Fruit fly (Drosophila melanogaster): ENCODE measurements around the gene CG31088.

The CG31088 gene

dm6 chr3R:15937708-15938107, 13.0 kb downstream of the CG31088 start:
- 0 out of 3 replicates have a peak, but pooled peaks have one; percentile 14 for TF ChIP-seq eg (GFP tag; IDR thresholded peaks at IDR 0.05)
- TF ChIP-seq CG11902 (GFP tag; optimal IDR thresholded peaks at IDR 0.05), result no peak

- TF ChIP-seq spab (GFP tag; optimal IDR thresholded peaks at IDR 0.05), result no peak
- TF ChIP-seq fkh (GFP tag; optimal IDR thresholded peaks at IDR 0.05), result no peak
- TF ChIP-seq Sox14 (GFP tag; optimal IDR thresholded peaks at IDR 0.05), result no peak
- TF ChIP-seq CG10631 (GFP tag; optimal IDR thresholded peaks at IDR 0.05), result no peak
- no peak for TF ChIP-seq CG6808 (GFP tag; optimal IDR thresholded peaks at IDR 0.05)
- TF ChIP-seq Met (GFP tag; optimal IDR thresholded peaks at IDR 0.05), result no peak
- TF ChIP-seq eg (GFP tag; IDR thresholded peaks at IDR 0.05), result no peak
- no peak for TF ChIP-seq CG11762 (GFP tag; optimal IDR thresholded peaks at IDR 0.05; ENCODE audit: insufficient read depth)
- no peak for TF ChIP-seq Hr38 (GFP tag; optimal IDR thresholded peaks at IDR 0.05)
- TF ChIP-seq ss (GFP tag; optimal IDR thresholded peaks at IDR 0.05), result no peak
- no peak for TF ChIP-seq CG6163 (GFP tag; IDR thresholded peaks at IDR 0.05)
- no peak for TF ChIP-seq CG31627 (GFP tag; optimal IDR thresholded peaks at IDR 0.05)
- TF ChIP-seq CG8119 (GFP tag; IDR thresholded peaks at IDR 0.05), result no peak
- TF ChIP-seq net (GFP tag; optimal IDR thresholded peaks at IDR 0.05), result no peak
- TF ChIP-seq dsx (GFP tag; optimal IDR thresholded peaks at IDR 0.05; ENCODE audit: poor library complexity, severe bottlenecking), result no peak
- no peak for TF ChIP-seq CG11902 (GFP tag; optimal IDR thresholded peaks at IDR 0.05)
- TF ChIP-seq acj6 (GFP tag; optimal IDR thresholded peaks at IDR 0.05), result no peak
- no peak for TF ChIP-seq Sox102F (GFP tag; optimal IDR thresholded peaks at IDR 0.05)
Observed at dm6 chr3R:15935538-15935937, 15.2 kb downstream of the CG31088 start.

- TF ChIP-seq CG11294 (GFP tag; IDR thresholded peaks at IDR 0.05) (0 out of 2 replicates have a peak, but pooled peaks have one; percentile 17), Hr38 (GFP tag; optimal IDR thresholded peaks at IDR 0.05) (no peak), salr (GFP tag; optimal IDR thresholded peaks at IDR 0.05) (no peak), Sox15 (GFP tag; optimal IDR thresholded peaks at IDR 0.05) (no peak), CG34406 (GFP tag; optimal IDR thresholded peaks at IDR 0.05) (no peak), CG10631 (GFP tag; optimal IDR thresholded peaks at IDR 0.05) (no peak), CG6808 (GFP tag; optimal IDR thresholded peaks at IDR 0.05) (peak; percentile 100), eg (GFP tag; IDR thresholded peaks at IDR 0.05) (0 out of 3 replicates have a peak, but pooled peaks have one; percentile 11), CG15336 (GFP tag; IDR thresholded peaks at IDR 0.05) (no peak; the same call in 1 of the 2 replicates), Eip78C (GFP tag) (peak; percentile 38), fd59A (GFP tag; optimal IDR thresholded peaks at IDR 0.05) (no peak), fd85E (GFP tag; optimal IDR thresholded peaks at IDR 0.05) (no peak), cyc (GFP tag; optimal IDR thresholded peaks at IDR 0.05) (no peak), fkh (GFP tag; optimal IDR thresholded peaks at IDR 0.05) (peak; percentile 71)
Observed at dm6 chr3R:15934952-15935351, 15.8 kb downstream of the CG31088 start, which contains the start of gene Sap47. Sap47 (plus strand) TSS chr3R:15935100.

- TF ChIP-seq fkh (GFP tag; optimal IDR thresholded peaks at IDR 0.05) (peak; percentile 37), Eip78C (GFP tag) (peak; percentile 8), CG10669 (GFP tag; optimal IDR thresholded peaks at IDR 0.05) (no peak), CG6808 (GFP tag; optimal IDR thresholded peaks at IDR 0.05) (peak; percentile 73), Hr38 (GFP tag; optimal IDR thresholded peaks at IDR 0.05) (no peak)
Observed at dm6 chr3R:15933609-15934232, 17.0 kb downstream of the CG31088 start, which contains the start of the genes CG5478 and blp. CG5478 (minus strand) TSS chr3R:15933734. blp (plus strand) TSS chr3R:15933847.

- TF ChIP-seq topi (GFP tag; optimal IDR thresholded peaks at IDR 0.05) (no peak), CG10669 (GFP tag; optimal IDR thresholded peaks at IDR 0.05) (no peak), cyc (GFP tag; optimal IDR thresholded peaks at IDR 0.05) (no peak), ss (GFP tag; optimal IDR thresholded peaks at IDR 0.05) (no peak), acj6 (GFP tag; optimal IDR thresholded peaks at IDR 0.05) (no peak), dsx (GFP tag; optimal IDR thresholded peaks at IDR 0.05; ENCODE audit: poor library complexity, severe bottlenecking) (no peak), dac (GFP tag; optimal IDR thresholded peaks at IDR 0.05) (no peak), CG31627 (GFP tag; optimal IDR thresholded peaks at IDR 0.05) (no peak), CG11902 (GFP tag; optimal IDR thresholded peaks at IDR 0.05) (no peak), CG7368 (GFP tag; optimal IDR thresholded peaks at IDR 0.05) (no peak), achi (GFP tag; optimal IDR thresholded peaks at IDR 0.05) (no peak)
Observed at dm6 chr3R:15930050-15930449, 20.7 kb downstream of the CG31088 start.
